Worm (Caenorhabditis elegans): Measurements from ENCODE around the gene srlf-18.

DNA sequence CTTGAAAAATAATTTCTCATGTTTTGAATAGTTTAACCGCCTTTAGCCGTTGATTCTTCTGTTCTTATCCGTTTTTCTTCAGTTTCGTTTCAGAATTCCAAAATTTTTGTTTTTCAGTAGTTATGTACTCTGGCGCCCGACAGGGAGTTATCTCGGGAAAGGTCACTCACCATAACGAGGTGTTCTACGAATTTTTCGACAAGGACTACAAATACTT is 41.9 kb upstream of the srlf-18 start, which contains the start of gene F01G4.4:
- no peak for TF ChIP-seq him-1 (tag; optimal IDR thresholded peaks at IDR 0.05)
- no peak for TF ChIP-seq W03F9.2 (tag; optimal IDR thresholded peaks at IDR 0.05)

All from whole organism, L4/young adult.